Fruit fly (Drosophila melanogaster) whole organism: ENCODE data around the gene Ypel.

Experiments
- Dll ChIP-seq: fragments of >200 bp; optimal IDR thresholded peaks from 2 replicates; lab custom pipeline; 2017
- EcR ChIP-seq, 2 experiments: fragments of >200 bp; optimal IDR thresholded peaks; 2 replicates each; lab custom pipeline; 2017; ENCODE audit warnings: missing biosample characterization in 2 of 2, missing genetic modification characterization in 2 of 2, missing genetic modification reagents in 2 of 2
- psq ChIP-seq: fragments of >200 bp; optimal IDR thresholded peaks from 2 replicates; lab custom pipeline; 2017
- usp ChIP-seq: fragments of >200 bp; optimal IDR thresholded peaks from 2 replicates; lab custom pipeline; 2017; ENCODE audit warnings: missing biosample characterization, missing genetic modification characterization, mixed read lengths

- TF ChIP-seq usp (no peak), psq (no peak), EcR (GFP tag; optimal IDR thresholded peaks at IDR 0.05; lab: Kevin White, UChicago) (no peak), Dll (lab: Kevin White, UChicago) (no peak)
These were observed 31.4 kb upstream of the Ypel start for dm6 chrX:10243540-10243939.
